Fruit fly (Drosophila melanogaster): ENCODE measurements around the gene Teh3.

Gene Teh3

DNA sequence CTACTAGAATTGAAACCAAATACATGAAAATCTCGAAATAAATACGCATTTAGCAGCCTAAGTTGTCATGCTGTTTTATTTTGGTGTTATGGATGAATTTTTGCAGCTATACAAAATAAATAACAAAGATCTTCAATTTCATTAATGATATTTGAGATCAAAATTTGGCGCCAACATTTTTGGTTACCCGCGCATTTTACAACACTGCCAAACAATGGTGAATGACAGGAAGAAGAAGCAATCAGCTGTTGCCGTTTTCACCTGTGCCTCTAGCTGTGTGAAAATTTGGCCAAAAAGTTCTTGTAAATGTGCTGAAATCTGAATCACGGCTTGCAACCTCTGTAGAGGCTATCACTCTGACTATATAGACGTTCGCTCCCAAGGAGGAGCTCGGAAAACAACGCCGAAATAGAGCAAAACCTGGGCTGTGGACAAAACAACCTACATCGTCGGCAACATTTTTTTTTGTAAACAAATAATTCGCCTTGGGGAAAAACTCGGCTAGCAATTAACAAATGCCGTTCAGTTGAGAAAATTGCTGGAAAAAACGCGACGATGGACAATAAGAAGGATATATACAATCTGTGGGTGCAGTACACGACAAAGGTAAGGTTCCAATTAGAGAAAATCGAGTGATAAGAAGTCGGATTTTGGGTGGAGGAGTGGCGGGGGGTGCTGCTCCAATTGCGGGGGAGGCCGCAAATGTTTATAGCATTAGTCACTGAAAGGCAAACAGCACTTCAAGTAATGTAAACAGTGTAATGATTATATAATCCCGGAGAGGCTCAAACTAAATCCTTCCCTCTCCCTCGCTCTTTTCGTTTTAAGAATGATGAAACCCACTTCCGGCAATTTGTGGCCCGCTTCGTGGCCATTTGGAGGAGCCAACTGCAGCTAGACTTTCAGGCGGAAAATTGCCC lies 9.5 kb upstream of the Teh3 start, which contains the start of gene CG43367 (continued):
- TF ChIP-seq Dp (GFP tag; optimal IDR thresholded peaks at IDR 0.05): peak; percentile 97
- no peak for TF ChIP-seq ssp (GFP tag; IDR thresholded peaks at IDR 0.05)
- TF ChIP-seq slp2 (GFP tag; optimal IDR thresholded peaks at IDR 0.05): no peak
- TF ChIP-seq CG31224 (GFP tag; IDR thresholded peaks at IDR 0.05): no peak
- TF ChIP-seq CG2116 (GFP tag; optimal IDR thresholded peaks at IDR 0.05): no peak
- peak; percentile 4 for TF ChIP-seq fu2 (GFP tag; optimal IDR thresholded peaks at IDR 0.05)
- no peak for TF ChIP-seq CG12155 (GFP tag; optimal IDR thresholded peaks at IDR 0.05)
- no peak for TF ChIP-seq C15 (GFP tag; IDR thresholded peaks at IDR 0.05)
- no peak for TF ChIP-seq CG8765 (GFP tag; IDR thresholded peaks at IDR 0.05)
- TF ChIP-seq CG12236 (GFP tag; optimal IDR thresholded peaks at IDR 0.05): no peak
- TF ChIP-seq CG7357 (GFP tag; IDR thresholded peaks at IDR 0.05): no peak
- no peak for TF ChIP-seq Blimp-1 (GFP tag; optimal IDR thresholded peaks at IDR 0.05)
- peak; percentile 29; the same call in 1 of the 3 replicates for TF ChIP-seq CG34422 (GFP tag; IDR thresholded peaks at IDR 0.05)
- TF ChIP-seq sisA (GFP tag; IDR thresholded peaks at IDR 0.05): no peak
- TF ChIP-seq H15 (GFP tag; IDR thresholded peaks at IDR 0.05): no peak
- no peak for TF ChIP-seq CG7963 (GFP tag; IDR thresholded peaks at IDR 0.05; ENCODE audit: partially characterized antibody)
- TF ChIP-seq CG12744 (GFP tag; optimal IDR thresholded peaks at IDR 0.05): no peak
- TF ChIP-seq E2f2 (GFP tag; IDR thresholded peaks at IDR 0.05): peak; percentile 97
- TF ChIP-seq pita (GFP tag; optimal IDR thresholded peaks at IDR 0.05): no peak
- TF ChIP-seq CG6272 (GFP tag; IDR thresholded peaks at IDR 0.05): no peak
- peak; percentile 57 for TF ChIP-seq CG3407 (GFP tag; optimal IDR thresholded peaks at IDR 0.05)
- no peak for TF ChIP-seq CG8359 (GFP tag; optimal IDR thresholded peaks at IDR 0.05; ENCODE audit: borderline replicate concordance)
- TF ChIP-seq CG4617 (GFP tag; optimal IDR thresholded peaks at IDR 0.05; ENCODE audit: borderline replicate concordance): peak; percentile 29
- TF ChIP-seq CG14014 (GFP tag; IDR thresholded peaks at IDR 0.05): no peak; the same call in 1 of the 2 replicates
- TF ChIP-seq zfh1 (GFP tag; IDR thresholded peaks at IDR 0.05): 0 out of 3 replicates have a peak, but pooled peaks have one; percentile 12
- TF ChIP-seq Rfx (GFP tag; IDR thresholded peaks at IDR 0.05): peak; percentile 67
- no peak for TF ChIP-seq CG4282 (GFP tag; optimal IDR thresholded peaks at IDR 0.05)
- TF ChIP-seq salm (tag; optimal IDR thresholded peaks at IDR 0.05): no peak
- TF ChIP-seq CG30431 (GFP tag; optimal IDR thresholded peaks at IDR 0.05): no peak
- TF ChIP-seq TFAM (GFP tag; optimal IDR thresholded peaks at IDR 0.05): no peak
- TF ChIP-seq lola (GFP tag; optimal IDR thresholded peaks at IDR 0.05): no peak
- no peak for TF ChIP-seq usp (GFP tag; optimal IDR thresholded peaks at IDR 0.05)
- no peak for TF ChIP-seq CG1792 (GFP tag; optimal IDR thresholded peaks at IDR 0.05)
- no peak for TF ChIP-seq dan (GFP tag; IDR thresholded peaks at IDR 0.05)
- TF ChIP-seq exex (tag; optimal IDR thresholded peaks at IDR 0.05): no peak
- TF ChIP-seq caup (GFP tag; optimal IDR thresholded peaks at IDR 0.05; ENCODE audit: severe bottlenecking): no peak
- no peak for TF ChIP-seq Dip2 (GFP tag; IDR thresholded peaks at IDR 0.05)
- no peak for TF ChIP-seq bcd (GFP tag; optimal IDR thresholded peaks at IDR 0.05)
- no peak for TF ChIP-seq CG6765 (GFP tag; optimal IDR thresholded peaks at IDR 0.05)
- TF ChIP-seq CHES-1-like (GFP tag; optimal IDR thresholded peaks at IDR 0.05): peak; percentile 11
- no peak for TF ChIP-seq CG5245 (GFP tag; optimal IDR thresholded peaks at IDR 0.05)
- TF ChIP-seq dimm (GFP tag; IDR thresholded peaks at IDR 0.05): no peak
- peak; percentile 58 for TF ChIP-seq Ets65A (GFP tag)
- TF ChIP-seq CG9932 (GFP tag; IDR thresholded peaks at IDR 0.05): peak; percentile 38
- no peak for TF ChIP-seq gsb-n (tag; optimal IDR thresholded peaks at IDR 0.05)
- TF ChIP-seq tup (GFP tag; optimal IDR thresholded peaks at IDR 0.05): no peak
- TF ChIP-seq sr (GFP tag; IDR thresholded peaks at IDR 0.05): peak; percentile 77
- TF ChIP-seq CG1602 (GFP tag; optimal IDR thresholded peaks at IDR 0.05): no peak
- TF ChIP-seq CG8281 (tag; optimal IDR thresholded peaks at IDR 0.05): no peak
- TF ChIP-seq stwl (tag; optimal IDR thresholded peaks at IDR 0.05): peak; percentile 50

All from whole organism, embryonic.